Fruit fly (Drosophila melanogaster) whole organism, pupa: ENCODE data around the gene CG32073.

Experiments
- CG10348 ChIP-seq: fragments of 200-800 bp; sonication (Bioruptor generic); IDR thresholded peaks from 2 replicates; pipeline ENCODE4 v1.3.6; 2022; ENCODE audit warnings: missing biosample characterization, missing genetic modification characterization
- CG12605 ChIP-seq: fragments of 200-800 bp; sonication (Bioruptor generic); IDR thresholded peaks from 2 replicates; pipeline ENCODE4 v1.3.6; 2022; ENCODE audit warnings: missing biosample characterization, missing genetic modification characterization
- CG13204 ChIP-seq: fragments of 200-800 bp; sonication (Bioruptor generic); optimal IDR thresholded peaks from 2 replicates; lab custom pipeline; 2018; ENCODE audit warnings: missing biosample characterization, mild to moderate bottlenecking, missing genetic modification characterization, moderate library complexity
- CG14655 ChIP-seq: fragments of 200-800 bp; sonication (Bioruptor generic); optimal IDR thresholded peaks from 3 replicates; lab custom pipeline; 2017; ENCODE audit warnings: mild to moderate bottlenecking, missing biosample characterization, missing genetic modification reagents, missing genetic modification characterization
- CG15710 ChIP-seq: fragments of 200-800 bp; sonication (Bioruptor generic); optimal IDR thresholded peaks from 2 replicates; lab custom pipeline; 2018; ENCODE audit warnings: missing biosample characterization, mild to moderate bottlenecking, missing genetic modification characterization, moderate library complexity
- CG17806 ChIP-seq: fragments of 200-800 bp; sonication (Bioruptor generic); optimal IDR thresholded peaks from 2 replicates; lab custom pipeline; 2018; ENCODE audit warnings: missing biosample characterization, mild to moderate bottlenecking, missing genetic modification characterization, moderate library complexity
- CG32121 ChIP-seq: fragments of 200-800 bp; sonication (Bioruptor generic); IDR thresholded peaks from 2 replicates; pipeline ENCODE4 v1.3.6; 2022; ENCODE audit warnings: missing biosample characterization, missing genetic modification characterization
- CG34367 ChIP-seq: fragments of 200-800 bp; sonication (Bioruptor generic); optimal IDR thresholded peaks from 2 replicates; lab custom pipeline; 2018; ENCODE audit warnings: missing biosample characterization, mild to moderate bottlenecking, missing genetic modification characterization
- CG4496 ChIP-seq: fragments of 200-800 bp; sonication (Bioruptor generic); IDR thresholded peaks from 3 replicates; pipeline ENCODE4 v1.3.6; 2022; ENCODE audit warnings: missing biosample characterization, missing genetic modification characterization
- CG8159 ChIP-seq: fragments of 200-800 bp; sonication (Bioruptor generic); optimal IDR thresholded peaks from 3 replicates; lab custom pipeline; 2018; ENCODE audit warnings: missing biosample characterization, mild to moderate bottlenecking, missing genetic modification characterization, moderate library complexity
- CG8301 ChIP-seq: fragments of 200-800 bp; sonication (Bioruptor generic); optimal IDR thresholded peaks from 2 replicates; lab custom pipeline; 2018; ENCODE audit warnings: missing biosample characterization, mild to moderate bottlenecking, missing genetic modification characterization
- CG9948 ChIP-seq: fragments of 200-800 bp; sonication (Bioruptor generic); optimal IDR thresholded peaks from 2 replicates; lab custom pipeline; 2018; ENCODE audit warnings: missing biosample characterization, mild to moderate bottlenecking, missing genetic modification characterization, moderate library complexity
- D1 ChIP-seq: fragments of 200-800 bp; sonication (Bioruptor generic); optimal IDR thresholded peaks from 2 replicates; lab custom pipeline; 2018; ENCODE audit warnings: missing biosample characterization, mild to moderate bottlenecking, missing genetic modification characterization, moderate library complexity
- EcR ChIP-seq: fragments of 200-800 bp; sonication (Bioruptor generic); optimal IDR thresholded peaks from 3 replicates; lab custom pipeline; 2019; ENCODE audit warnings: missing biosample characterization, missing genetic modification characterization, mild to moderate bottlenecking, moderate library complexity, missing genetic modification reagents
- Ets98B ChIP-seq: fragments of 200-800 bp; sonication (Bioruptor generic); IDR thresholded peaks from 2 replicates; pipeline ENCODE4 v1.3.6; 2022; ENCODE audit warnings: missing biosample characterization, missing genetic modification characterization
- Pif1A ChIP-seq: fragments of 200-800 bp; sonication (Bioruptor generic); optimal IDR thresholded peaks from 3 replicates; lab custom pipeline; 2016; ENCODE audit warnings: missing biosample characterization, missing genetic modification characterization
- Pif1B ChIP-seq: fragments of 200-800 bp; sonication (Bioruptor generic); optimal IDR thresholded peaks from 3 replicates; lab custom pipeline; 2016; ENCODE audit warnings: missing biosample characterization, missing genetic modification characterization
- Snoo ChIP-seq: fragments of 200-800 bp; sonication (Bioruptor generic); optimal IDR thresholded peaks from 3 replicates; lab custom pipeline; 2017; ENCODE audit warnings: missing biosample characterization, mild to moderate bottlenecking, missing genetic modification characterization, inconsistent platforms
- fd96Ca ChIP-seq: fragments of 200-800 bp; sonication (Bioruptor generic); IDR thresholded peaks from 3 replicates; pipeline ENCODE4 v1.3.6; 2022; ENCODE audit warnings: missing biosample characterization, missing genetic modification characterization
- gl ChIP-seq: fragments of 200-800 bp; sonication (Bioruptor generic); optimal IDR thresholded peaks from 2 replicates; lab custom pipeline; 2018; ENCODE audit warnings: missing biosample characterization, mild to moderate bottlenecking, missing genetic modification characterization
- rn ChIP-seq: fragments of 200-800 bp; sonication (Bioruptor generic); IDR thresholded peaks from 2 replicates; pipeline ENCODE4 v1.3.6; 2022; ENCODE audit warnings: missing biosample characterization, missing genetic modification characterization

Gene CG32073

DNA sequence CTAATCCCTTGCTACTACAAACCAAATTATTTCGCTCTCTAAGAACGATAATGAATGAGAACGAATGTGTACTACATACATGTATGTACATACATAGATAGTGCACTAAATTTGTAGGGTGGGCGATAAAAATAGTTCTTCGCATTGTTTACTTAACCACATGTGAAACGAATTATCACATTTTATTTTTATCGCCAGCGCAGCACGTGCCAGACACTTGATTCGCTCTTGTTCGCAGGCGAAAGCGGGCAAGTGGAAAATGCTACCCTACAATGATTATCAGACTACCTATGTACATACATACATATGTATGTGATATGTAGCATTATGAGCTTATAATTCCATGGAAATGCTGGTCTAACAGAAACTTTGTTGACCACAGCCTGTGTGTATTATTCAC lies 21.6 kb downstream of the CG32073 start:
- TF ChIP-seq CG9948 (tag; lab: Kevin White, UChicago) (no peak), rn (no peak), Pif1A (GFP tag; lab: Kevin White, UChicago) (no peak)

dm6 chr3L:11084557-11085231 lies 22.7 kb downstream of the CG32073 start:
- peak; percentile 99 for TF ChIP-seq Ets98B (GFP tag; lab: Robert Waterston, UW)
- TF ChIP-seq Pif1B (GFP tag; lab: Kevin White, UChicago): peak; percentile 96
- TF ChIP-seq CG15710: peak; percentile 98
- TF ChIP-seq Snoo (tag; lab: Kevin White, UChicago): peak; percentile 84
- peak; percentile 97 for TF ChIP-seq CG8159 (tag; lab: Kevin White, UChicago)
- peak; percentile 99 for TF ChIP-seq CG8301 (tag; lab: Kevin White, UChicago)
- peak; percentile 96 for TF ChIP-seq fd96Ca
- peak; percentile 98 for TF ChIP-seq rn
- peak; percentile 93 for TF ChIP-seq CG13204 (GFP tag; lab: Kevin White, UChicago)
- peak; percentile 99 for TF ChIP-seq CG4496
- TF ChIP-seq D1: peak; percentile 95
- TF ChIP-seq CG14655: peak; percentile 99
- peak; percentile 99 for TF ChIP-seq CG32121 (GFP tag; lab: Robert Waterston, UW)
- peak; percentile 94 for TF ChIP-seq CG10348
- TF ChIP-seq gl (tag; lab: Kevin White, UChicago): peak; percentile 93
- TF ChIP-seq Pif1A (GFP tag; lab: Kevin White, UChicago): peak; percentile 98
- TF ChIP-seq CG12605: peak; percentile 99
- TF ChIP-seq CG34367 (tag; lab: Kevin White, UChicago): peak; percentile 98
- peak; percentile 74 for TF ChIP-seq EcR (GFP tag; lab: Kevin White, UChicago)
- peak; percentile 98 for TF ChIP-seq CG9948 (tag; lab: Kevin White, UChicago)
- TF ChIP-seq CG17806 (tag; lab: Kevin White, UChicago): peak; percentile 98

dm6 chr3L:11083605-11084004 lies 23.8 kb downstream of the CG32073 start:
- no peak for TF ChIP-seq rn
- TF ChIP-seq EcR (GFP tag; lab: Kevin White, UChicago): peak; percentile 15
- TF ChIP-seq Ets98B (GFP tag; lab: Robert Waterston, UW): peak; percentile 11; the same call in 1 of the 2 replicates
- no peak for TF ChIP-seq CG17806 (tag; lab: Kevin White, UChicago)

dm6 chr3L:11074043-11074853 lies 33.1 kb downstream of the CG32073 start, which contains the start of the genes Pfdn2 and Noc1:
TSS of gene Pfdn2 (minus strand) at chr3L:11074388.
TSS of gene Noc1 (plus strand) at chr3L:11074769.
- peak; percentile 23 for TF ChIP-seq CG15710
- 0 out of 2 replicates have a peak, but pooled peaks have one; percentile 25 for TF ChIP-seq Ets98B (GFP tag; lab: Robert Waterston, UW)
- TF ChIP-seq CG32121 (GFP tag; lab: Robert Waterston, UW): no peak
- no peak for TF ChIP-seq fd96Ca
- TF ChIP-seq CG34367 (tag; lab: Kevin White, UChicago): no peak
- no peak for TF ChIP-seq Pif1A (GFP tag; lab: Kevin White, UChicago)
- peak; percentile 36 for TF ChIP-seq CG17806 (tag; lab: Kevin White, UChicago)
- no peak for TF ChIP-seq Snoo (tag; lab: Kevin White, UChicago)

- TF ChIP-seq rn (no peak), CG4496 (no peak), Ets98B (GFP tag; lab: Robert Waterston, UW) (no peak), Pif1B (GFP tag; lab: Kevin White, UChicago) (no peak), fd96Ca (no peak), Pif1A (GFP tag; lab: Kevin White, UChicago) (no peak), CG10348 (no peak)
- TF ChIP-seq, all 21 proteins: peak for 0
These were observed 36.3 kb downstream of the CG32073 start for dm6 chr3L:11071057-11071456.

dm6 chr3L:11070372-11070854 lies 37.0 kb downstream of the CG32073 start, which contains the start of gene Mocs1:
TSS of gene Mocs1 (plus strand) at chr3L:11070526.
- TF ChIP-seq Pif1B (GFP tag; lab: Kevin White, UChicago): no peak
- no peak for TF ChIP-seq CG12605
- TF ChIP-seq fd96Ca: peak; percentile 48; the same call in 2 of the 3 replicates
- no peak for TF ChIP-seq CG34367 (tag; lab: Kevin White, UChicago)
- no peak for TF ChIP-seq rn
- no peak for TF ChIP-seq CG15710
- no peak for TF ChIP-seq CG17806 (tag; lab: Kevin White, UChicago)
- TF ChIP-seq CG32121 (GFP tag; lab: Robert Waterston, UW): peak; percentile 54
- TF ChIP-seq Ets98B (GFP tag; lab: Robert Waterston, UW): peak; percentile 53; the same call in 1 of the 2 replicates
- TF ChIP-seq CG8159 (tag; lab: Kevin White, UChicago): no peak
- no peak for TF ChIP-seq CG4496
- TF ChIP-seq CG8301 (tag; lab: Kevin White, UChicago): no peak
- no peak for TF ChIP-seq Pif1A (GFP tag; lab: Kevin White, UChicago)
- TF ChIP-seq CG13204 (GFP tag; lab: Kevin White, UChicago): no peak
- no peak for TF ChIP-seq CG9948 (tag; lab: Kevin White, UChicago)
- no peak for TF ChIP-seq gl (tag; lab: Kevin White, UChicago)
- no peak for TF ChIP-seq CG10348
- TF ChIP-seq D1: no peak
- no peak for TF ChIP-seq Snoo (tag; lab: Kevin White, UChicago)
- TF ChIP-seq CG14655: no peak
